Worm (Caenorhabditis elegans) whole organism, L4/young adult: ENCODE data around the gene Y69A2AR.47.

Experiments used
- W03F9.2 ChIP-seq: fragments of 150-350 bp; optimal IDR thresholded peaks from 2 replicates; lab custom pipeline; 2014; ENCODE audit warnings: missing biosample characterization, missing genetic modification characterization
- dao-5 ChIP-seq: sonication (generic microtip); optimal IDR thresholded peaks from 2 replicates; lab custom pipeline; 2016; ENCODE audit warnings: missing genotype, missing genetic modification characterization, moderate library complexity, missing compliant biosample characterization

DNA sequence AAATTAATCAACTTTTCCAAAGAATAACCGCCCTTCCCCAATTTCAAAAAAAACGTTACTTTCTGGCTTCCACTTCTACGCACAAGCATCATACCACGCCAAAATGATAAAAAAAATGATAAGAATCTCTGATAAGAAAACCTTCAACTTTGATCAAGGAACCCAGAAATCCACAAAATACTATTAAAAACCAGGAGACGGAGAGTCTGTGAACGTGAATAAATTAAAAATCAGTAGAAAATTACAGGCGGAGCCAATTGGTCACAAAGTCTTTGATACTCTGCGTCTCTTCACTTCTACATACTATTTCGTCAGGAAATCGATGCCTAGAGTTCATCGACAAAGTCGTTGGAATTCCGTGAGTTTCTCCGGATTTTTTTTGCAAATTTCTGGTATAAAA, 21.1 kb downstream of the Y69A2AR.47 start, which contains the start of gene smf-3:
- no peak for TF ChIP-seq W03F9.2 (tag; lab: Kevin White, UChicago)
- TF ChIP-seq dao-5 (tag; lab: Kevin White, UChicago): no peak
